Fruit fly (Drosophila melanogaster): Measurements from ENCODE around the gene CG46320.

DNA sequence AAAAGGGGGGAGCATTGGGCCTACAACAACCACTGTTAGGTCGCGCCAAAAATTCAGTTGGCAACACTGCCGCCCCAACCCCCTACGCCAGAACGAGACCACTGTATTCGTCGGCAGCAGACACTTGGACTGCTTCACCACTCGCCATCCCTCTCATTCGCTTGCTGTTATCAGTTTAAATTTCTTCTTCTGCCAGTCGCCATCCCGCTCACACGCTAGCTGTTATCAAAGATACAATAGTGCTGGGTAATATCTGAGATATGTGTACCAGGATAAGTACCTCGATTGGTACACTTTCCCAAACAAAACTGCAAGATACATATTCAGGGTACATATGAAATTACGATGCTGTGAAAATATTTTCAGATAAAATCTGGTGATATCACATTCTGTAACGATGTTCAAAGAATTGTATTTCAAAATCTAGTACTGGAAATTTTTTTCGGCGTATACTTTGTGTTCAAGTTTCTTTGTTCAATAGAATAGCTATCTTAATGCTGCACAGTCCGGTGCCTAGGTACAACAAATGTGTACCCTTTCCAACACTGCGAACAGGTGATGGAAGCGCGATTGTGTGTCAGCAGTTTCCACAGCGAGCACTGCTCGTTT is 107.0 kb downstream of the CG46320 start:
- TF ChIP-seq bab1 (GFP tag; optimal IDR thresholded peaks at IDR 0.05): peak; percentile 93
- TF ChIP-seq Crg-1 (GFP tag; optimal IDR thresholded peaks at IDR 0.05): peak; percentile 94
- TF ChIP-seq ovo (GFP tag; optimal IDR thresholded peaks at IDR 0.05): peak; percentile 77
- TF ChIP-seq CG5204 (GFP tag; optimal IDR thresholded peaks at IDR 0.05): no peak
- TF ChIP-seq CG33017 (tag; optimal IDR thresholded peaks at IDR 0.05): peak; percentile 94
- TF ChIP-seq cic (GFP tag; optimal IDR thresholded peaks at IDR 0.05): peak; percentile 76
- TF ChIP-seq Mnt (GFP tag; optimal IDR thresholded peaks at IDR 0.05): peak; percentile 92
- peak; percentile 80 for TF ChIP-seq CG14711 (tag; optimal IDR thresholded peaks at IDR 0.05)
- TF ChIP-seq Hr96 (GFP tag; optimal IDR thresholded peaks at IDR 0.05): no peak
- no peak for TF ChIP-seq kay (GFP tag; ENCODE audit: borderline replicate concordance)

All from whole organism, adult.